Fruit fly (Drosophila melanogaster) whole organism, embryonic: ENCODE measurements around the gene CG34427.

Source experiments
- CG13287 ChIP-seq: fragments of 200-800 bp; sonication (Bioruptor generic); IDR thresholded peaks from 2 replicates; pipeline ENCODE4 v1.3.6; 2022; ENCODE audit warnings: missing biosample characterization, missing genetic modification characterization; ENCODE audit not compliant: partially characterized antibody
- CG18599 ChIP-seq: fragments of 200-800 bp; sonication (Bioruptor generic); optimal IDR thresholded peaks from 3 replicates; lab custom pipeline; 2017; ENCODE audit warnings: missing biosample characterization, missing genetic modification characterization, mild to moderate bottlenecking, moderate library complexity, missing genetic modification reagents
- CG8359 ChIP-seq: fragments of 200-800 bp; sonication (Bioruptor generic); optimal IDR thresholded peaks from 2 replicates; lab custom pipeline; 2017; ENCODE audit warnings: missing biosample characterization, mild to moderate bottlenecking, missing genetic modification characterization, borderline replicate concordance
- Sox100B ChIP-seq: fragments of 200-800 bp; sonication (Bioruptor generic); optimal IDR thresholded peaks from 3 replicates; lab custom pipeline; 2018; ENCODE audit warnings: missing biosample characterization, mild to moderate bottlenecking, missing genetic modification characterization
- bigmax ChIP-seq: fragments of 200-800 bp; sonication (Bioruptor generic); optimal IDR thresholded peaks from 2 replicates; lab custom pipeline; 2018; ENCODE audit warnings: missing biosample characterization, mild to moderate bottlenecking, missing genetic modification characterization
- dysf ChIP-seq: fragments of 200-800 bp; sonication (Bioruptor generic); IDR thresholded peaks from 3 replicates; pipeline ENCODE4 v1.3.6; 2022; ENCODE audit warnings: missing biosample characterization, missing genetic modification characterization
- esg ChIP-seq: fragments of 200-800 bp; sonication (Bioruptor generic); conservative IDR thresholded peaks from 2 replicates; pipeline ENCODE4 v1.3.6; 2022; ENCODE audit warnings: missing biosample characterization, missing genetic modification characterization
- slbo ChIP-seq: fragments of 200-800 bp; sonication (Bioruptor generic); IDR thresholded peaks from 2 replicates; pipeline ENCODE4 v1.3.6; 2022; ENCODE audit warnings: missing biosample characterization, missing genetic modification characterization

- TF ChIP-seq CG8359 (GFP tag; lab: Kevin White, UChicago) (peak; percentile 87), CG13287 (GFP tag; lab: Robert Waterston, UW) (peak; percentile 66), dysf (GFP tag; lab: Robert Waterston, UW) (peak; percentile 99), bigmax (GFP tag; lab: Kevin White, UChicago) (no peak), slbo (GFP tag; lab: Robert Waterston, UW) (peak; percentile 98), CG18599 (GFP tag; lab: Kevin White, UChicago) (peak; percentile 98), Sox100B (peak; percentile 99), esg (peak; percentile 99)
Observed at dm6 chr3L:8765969-8766538, 38.5 kb upstream of the CG34427 start.
